Fruit fly (Drosophila melanogaster) whole organism, wandering third instar larva: Measurements from ENCODE around the gene S6k.
A peak's percentile ranks its signal among the peaks of the same experiment; 100 is the strongest.

ENCODE experiments used
- Abd-B ChIP-seq: fragments of >200 bp; optimal IDR thresholded peaks from 2 replicates; lab custom pipeline; 2017; ENCODE audit warnings: missing biosample characterization, missing genetic modification characterization
- CG32264 ChIP-seq: fragments of 200-800 bp; sonication (Bioruptor generic); optimal IDR thresholded peaks from 2 replicates; lab custom pipeline; 2016; ENCODE audit warnings: missing biosample characterization, missing genetic modification characterization
- CG9705 ChIP-seq: fragments of 200-800 bp; sonication (Bioruptor generic); optimal IDR thresholded peaks from 2 replicates; lab custom pipeline; 2018; ENCODE audit warnings: missing biosample characterization, mild to moderate bottlenecking, missing genetic modification characterization
- CrebA ChIP-seq: fragments of 200-800 bp; sonication (Bioruptor generic); optimal IDR thresholded peaks from 2 replicates; lab custom pipeline; 2016; ENCODE audit warnings: missing biosample characterization, mild to moderate bottlenecking, missing genetic modification characterization, borderline replicate concordance
- Dfd ChIP-seq: fragments of >200 bp; optimal IDR thresholded peaks from 2 replicates; lab custom pipeline; 2017; ENCODE audit warnings: missing biosample characterization, missing genetic modification characterization
- Dif ChIP-seq: fragments of 200-275, 200-300 bp; sonication (Bioruptor generic); optimal IDR thresholded peaks from 2 replicates; lab custom pipeline; 2018; ENCODE audit warnings: missing biosample characterization, missing genetic modification characterization; ENCODE audit not compliant: partially characterized antibody
- GATAd ChIP-seq: sonication (Bioruptor generic); optimal IDR thresholded peaks from 2 replicates; lab custom pipeline; 2016; ENCODE audit warnings: missing biosample characterization, missing genetic modification characterization
- HLH106 ChIP-seq: fragments of 200-800 bp; optimal IDR thresholded peaks from 3 replicates; lab custom pipeline; 2019; ENCODE audit warnings: missing biosample characterization, mild to moderate bottlenecking, missing genetic modification characterization, moderate library complexity
- Hnf4 ChIP-seq: fragments of 200-800 bp; sonication (Bioruptor generic); optimal IDR thresholded peaks from 2 replicates; lab custom pipeline; 2016; ENCODE audit warnings: missing biosample characterization, mild to moderate bottlenecking, missing genetic modification characterization
- Hr78 ChIP-seq: fragments of >200 bp; optimal IDR thresholded peaks from 2 replicates; lab custom pipeline; 2017; ENCODE audit warnings: missing biosample characterization, missing genetic modification characterization
- Hr83 ChIP-seq: fragments of 200-300 bp; sonication (Bioruptor generic); optimal IDR thresholded peaks from 2 replicates; lab custom pipeline; 2016; ENCODE audit warnings: missing biosample characterization, mild to moderate bottlenecking, missing genetic modification characterization, moderate library complexity; ENCODE audit not compliant: poor library complexity, severe bottlenecking
- Jra ChIP-seq: sonication (Bioruptor generic); optimal IDR thresholded peaks from 2 replicates; lab custom pipeline; 2016; ENCODE audit warnings: missing biosample characterization, missing genetic modification characterization
- Mio ChIP-seq: sonication (Bioruptor generic); optimal IDR thresholded peaks from 2 replicates; lab custom pipeline; 2016; ENCODE audit warnings: missing biosample characterization, missing genetic modification characterization
- Myc ChIP-seq: fragments of >200 bp; optimal IDR thresholded peaks from 2 replicates; lab custom pipeline; 2017
- N ChIP-seq: fragments of >200 bp; optimal IDR thresholded peaks from 2 replicates; lab custom pipeline; 2018; ENCODE audit warnings: missing biosample characterization, missing external identifiers, missing genetic modification characterization
- OdsH ChIP-seq: fragments of 200-800 bp; sonication (Bioruptor generic); optimal IDR thresholded peaks from 2 replicates; lab custom pipeline; 2016; ENCODE audit warnings: missing biosample characterization, mild to moderate bottlenecking, missing genetic modification characterization
- Rel ChIP-seq, 2 experiments: fragments of 200-800 bp; sonication (Bioruptor generic) in 1 of 2; optimal IDR thresholded peaks; 2 replicates in 1 of 2; 3 replicates in 1 of 2; lab custom pipeline; 2016 to 2019; ENCODE audit warnings: mild to moderate bottlenecking in 2 of 2, missing biosample characterization in 2 of 2, missing genetic modification characterization in 2 of 2, moderate library complexity in 1 of 2
- Sp1 ChIP-seq: fragments of 200-800 bp; sonication (Bioruptor generic); optimal IDR thresholded peaks from 3 replicates; lab custom pipeline; 2019; ENCODE audit warnings: missing biosample characterization, mild to moderate bottlenecking, missing genetic modification characterization, moderate library complexity
- Vsx2 ChIP-seq: fragments of 200-300, 225-300 bp; sonication (Bioruptor generic); optimal IDR thresholded peaks from 2 replicates; lab custom pipeline; 2018; ENCODE audit warnings: missing biosample characterization, missing genetic modification characterization; ENCODE audit not compliant: partially characterized antibody
- br ChIP-seq: fragments of 200-800 bp; sonication (Bioruptor generic); optimal IDR thresholded peaks from 2 replicates; lab custom pipeline; 2016; ENCODE audit warnings: missing biosample characterization, missing genetic modification characterization
- brk ChIP-seq: fragments of 200-800 bp; sonication (Bioruptor generic); optimal IDR thresholded peaks from 2 replicates; lab custom pipeline; 2016; ENCODE audit warnings: missing biosample characterization, mild to moderate bottlenecking, missing genetic modification characterization
- dl ChIP-seq, 2 experiments: fragments of 175-275, 200-275 bp in 1 of 2; fragments of 200-275 bp in 1 of 2; sonication (Bioruptor generic); optimal IDR thresholded peaks; lab custom pipeline; 2018; ENCODE audit warnings: mild to moderate bottlenecking in 2 of 2, missing biosample characterization in 2 of 2, missing genetic modification characterization in 2 of 2, moderate library complexity in 2 of 2; ENCODE audit not compliant: partially characterized antibody in 2 of 2, insufficient read depth in 1 of 2
- dmrt93B ChIP-seq: fragments of 200-800 bp; sonication (Bioruptor generic); optimal IDR thresholded peaks from 2 replicates; lab custom pipeline; 2018; ENCODE audit warnings: missing biosample characterization, mild to moderate bottlenecking, missing genetic modification characterization
- dsf ChIP-seq: sonication (Bioruptor generic); optimal IDR thresholded peaks from 2 replicates; lab custom pipeline; 2016; ENCODE audit warnings: missing biosample characterization, missing genetic modification characterization, borderline replicate concordance
- ey ChIP-seq: fragments of 200-800 bp; sonication (Bioruptor generic); optimal IDR thresholded peaks from 2 replicates; lab custom pipeline; 2016; ENCODE audit warnings: missing biosample characterization, missing genetic modification characterization
- foxo ChIP-seq, 2 experiments: fragments of 200-800 bp; sonication (Bioruptor generic); optimal IDR thresholded peaks; 2 replicates in 1 of 2; 3 replicates in 1 of 2; lab custom pipeline; 2016 to 2017; ENCODE audit warnings: missing biosample characterization in 2 of 2, missing genetic modification characterization in 2 of 2
- fru ChIP-seq: fragments of 200-800 bp; sonication (Bioruptor generic); optimal IDR thresholded peaks from 3 replicates; lab custom pipeline; 2016; ENCODE audit warnings: missing biosample characterization, mild to moderate bottlenecking, missing genetic modification characterization
- h ChIP-seq: fragments of 200-800 bp; sonication (Bioruptor generic); optimal IDR thresholded peaks from 3 replicates; lab custom pipeline; 2016; ENCODE audit warnings: missing biosample characterization, mild to moderate bottlenecking, missing genetic modification characterization
- jim ChIP-seq: fragments of 175-275, 200-325 bp; sonication (Bioruptor generic); optimal IDR thresholded peaks from 2 replicates; lab custom pipeline; 2016; ENCODE audit warnings: missing biosample characterization, mild to moderate bottlenecking, missing genetic modification characterization
- lola ChIP-seq: fragments of >200 bp; optimal IDR thresholded peaks from 2 replicates; lab custom pipeline; 2017; ENCODE audit warnings: missing biosample characterization, missing genetic modification characterization
- pan ChIP-seq: fragments of >200 bp; optimal IDR thresholded peaks from 2 replicates; lab custom pipeline; 2017
- psq ChIP-seq: fragments of 200-800 bp; sonication (Bioruptor generic); optimal IDR thresholded peaks from 3 replicates; lab custom pipeline; 2017; ENCODE audit warnings: missing biosample characterization, mild to moderate bottlenecking, missing genetic modification characterization, moderate library complexity
- rgr ChIP-seq: fragments of 200-800 bp; sonication (Bioruptor generic); optimal IDR thresholded peaks from 3 replicates; lab custom pipeline; 2016; ENCODE audit warnings: missing biosample characterization, mild to moderate bottlenecking, missing genetic modification characterization
- sage ChIP-seq: fragments of 200-800 bp; sonication (Bioruptor generic); optimal IDR thresholded peaks from 2 replicates; lab custom pipeline; 2016; ENCODE audit warnings: missing biosample characterization, mild to moderate bottlenecking, missing genetic modification characterization
- sv ChIP-seq: fragments of 200-800 bp; sonication (Bioruptor generic); optimal IDR thresholded peaks from 3 replicates; lab custom pipeline; 2016; ENCODE audit warnings: missing biosample characterization, missing genetic modification characterization
- tai ChIP-seq: sonication (Bioruptor generic); optimal IDR thresholded peaks from 2 replicates; lab custom pipeline; 2016; ENCODE audit warnings: missing biosample characterization, missing genetic modification characterization
- usp ChIP-seq: fragments of >200 bp; optimal IDR thresholded peaks from 2 replicates; lab custom pipeline; 2017; ENCODE audit warnings: missing biosample characterization, missing genetic modification characterization
- woc ChIP-seq: sonication (Bioruptor generic); optimal IDR thresholded peaks from 2 replicates; lab custom pipeline; 2016; ENCODE audit warnings: missing biosample characterization, mild to moderate bottlenecking, missing genetic modification characterization

S6k gene

dm6 chr3L:5810633-5811341, at the start of gene S6k, which contains the start of gene kri:
Gene S6k (minus strand): TSS chr3L:5810931.
Gene kri (plus strand): TSS chr3L:5810973.
- TF ChIP-seq CG32264: no peak
- peak; percentile 28 for TF ChIP-seq jim (GFP tag; lab: Kevin White, UChicago)
- no peak for TF ChIP-seq usp (GFP tag; lab: Kevin White, UChicago)
- no peak for TF ChIP-seq brk (GFP tag; lab: Kevin White, UChicago)
- no peak for TF ChIP-seq Dfd (GFP tag; lab: Kevin White, UChicago)
- TF ChIP-seq Jra (GFP tag; lab: Kevin White, UChicago): no peak
- TF ChIP-seq GATAd (GFP tag; lab: Kevin White, UChicago): no peak
- no peak for TF ChIP-seq N (GFP tag; lab: Kevin White, UChicago)
- TF ChIP-seq rgr: no peak
- TF ChIP-seq OdsH: no peak
- peak; percentile 23 for TF ChIP-seq ey (GFP tag; lab: Kevin White, UChicago)
- no peak for TF ChIP-seq Abd-B (GFP tag; lab: Kevin White, UChicago)
- no peak for TF ChIP-seq sv (GFP tag; lab: Kevin White, UChicago)
- no peak for TF ChIP-seq br (GFP tag; lab: Kevin White, UChicago)
- no peak for TF ChIP-seq CG9705
- TF ChIP-seq woc (GFP tag; lab: Kevin White, UChicago): no peak
- peak; percentile 44 for TF ChIP-seq fru
- TF ChIP-seq dsf: no peak
- TF ChIP-seq dmrt93B (GFP tag; lab: Kevin White, UChicago): no peak
- no peak for TF ChIP-seq psq (GFP tag; lab: Kevin White, UChicago)
- TF ChIP-seq sage: no peak
- TF ChIP-seq Vsx2: no peak
- TF ChIP-seq Rel (GFP tag; optimal IDR thresholded peaks at IDR 0.05; lab: Kevin White, UChicago): no peak
- TF ChIP-seq Rel (tag; optimal IDR thresholded peaks at IDR 0.05; lab: Kevin White, UChicago): peak; percentile 57
- no peak for TF ChIP-seq lola (GFP tag; lab: Kevin White, UChicago)
- TF ChIP-seq Mio (GFP tag; lab: Kevin White, UChicago): no peak
- TF ChIP-seq Hr83 (GFP tag; lab: Kevin White, UChicago): peak; percentile 88
- no peak for TF ChIP-seq CrebA
- no peak for TF ChIP-seq tai (GFP tag; lab: Kevin White, UChicago)
- peak; percentile 40 for TF ChIP-seq Sp1
- TF ChIP-seq Hnf4 (GFP tag; lab: Kevin White, UChicago): peak; percentile 57
- no peak for TF ChIP-seq pan (lab: Kevin White, UChicago)
- TF ChIP-seq Hr78 (GFP tag; lab: Kevin White, UChicago): no peak
- peak; percentile 86 for TF ChIP-seq h (GFP tag; lab: Kevin White, UChicago)
- no peak for TF ChIP-seq dl (GFP tag; optimal IDR thresholded peaks at IDR 0.05; lab: Kevin White, UChicago; ENCODE audit: insufficient read depth in 1 of 2, partially characterized antibody in 2 of 2)
- peak; percentile 22 for TF ChIP-seq Myc (lab: Kevin White, UChicago)
- no peak for TF ChIP-seq Dif (GFP tag; lab: Kevin White, UChicago)
- TF ChIP-seq foxo (GFP tag; optimal IDR thresholded peaks at IDR 0.05; lab: Kevin White, UChicago): peak in 1 of 2 experiments; percentile 15
- TF ChIP-seq HLH106 (tag; lab: Kevin White, UChicago): no peak

DNA sequence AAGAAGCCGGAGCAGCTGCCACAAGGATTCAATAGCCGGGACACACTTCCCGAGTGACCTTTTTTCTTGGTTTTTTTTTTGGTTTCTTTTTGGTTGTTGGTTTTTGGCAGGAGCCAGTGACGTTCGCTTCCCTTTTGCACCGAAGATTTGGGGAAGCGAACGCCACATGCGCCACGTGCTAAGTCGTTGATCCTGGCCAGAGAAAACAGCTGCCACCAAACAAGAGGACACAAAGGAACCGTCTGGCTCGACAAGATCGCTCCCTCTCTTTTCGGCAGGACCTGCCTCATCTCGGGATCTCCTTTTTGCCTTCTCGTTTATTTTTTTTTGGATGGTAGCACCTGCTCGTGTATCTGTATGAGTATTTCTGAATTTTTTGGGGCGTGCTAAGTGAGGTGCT, 48.3 kb upstream of the S6k start:
- TF ChIP-seq Mio (GFP tag; lab: Kevin White, UChicago): no peak
- TF ChIP-seq Dif (GFP tag; lab: Kevin White, UChicago): no peak

dm6 chr3L:5856919-5857318, 46.2 kb upstream of the S6k start:
- TF ChIP-seq Vsx2 (no peak), sv (GFP tag; lab: Kevin White, UChicago) (no peak), sage (no peak), Hnf4 (GFP tag; lab: Kevin White, UChicago) (no peak), foxo (GFP tag; optimal IDR thresholded peaks at IDR 0.05; lab: Kevin White, UChicago) (peak in 1 of 2 experiments; percentile 35), dl (GFP tag; optimal IDR thresholded peaks at IDR 0.05; lab: Kevin White, UChicago; ENCODE audit: insufficient read depth in 1 of 2, partially characterized antibody in 2 of 2) (no peak), pan (lab: Kevin White, UChicago) (no peak), Rel (GFP tag; optimal IDR thresholded peaks at IDR 0.05; lab: Kevin White, UChicago) (no peak), Rel (tag; optimal IDR thresholded peaks at IDR 0.05; lab: Kevin White, UChicago) (no peak), Myc (lab: Kevin White, UChicago) (no peak), N (GFP tag; lab: Kevin White, UChicago) (no peak), Dfd (GFP tag; lab: Kevin White, UChicago) (no peak), OdsH (peak; percentile 14), ey (GFP tag; lab: Kevin White, UChicago) (peak; percentile 15), usp (GFP tag; lab: Kevin White, UChicago) (no peak), dmrt93B (GFP tag; lab: Kevin White, UChicago) (no peak), dsf (no peak), Sp1 (peak; percentile 15), lola (GFP tag; lab: Kevin White, UChicago) (no peak), brk (GFP tag; lab: Kevin White, UChicago) (no peak), Hr78 (GFP tag; lab: Kevin White, UChicago) (no peak), HLH106 (tag; lab: Kevin White, UChicago) (peak; percentile 6), rgr (peak; percentile 18), woc (GFP tag; lab: Kevin White, UChicago) (no peak), psq (GFP tag; lab: Kevin White, UChicago) (no peak), br (GFP tag; lab: Kevin White, UChicago) (no peak), CG32264 (no peak), GATAd (GFP tag; lab: Kevin White, UChicago) (no peak), tai (GFP tag; lab: Kevin White, UChicago) (no peak), jim (GFP tag; lab: Kevin White, UChicago) (no peak), Abd-B (GFP tag; lab: Kevin White, UChicago) (no peak), Hr83 (GFP tag; lab: Kevin White, UChicago) (no peak), fru (peak; percentile 32), h (GFP tag; lab: Kevin White, UChicago) (peak; percentile 28), CG9705 (no peak), Jra (GFP tag; lab: Kevin White, UChicago) (no peak), Dif (GFP tag; lab: Kevin White, UChicago) (no peak)
